Fruit fly (Drosophila melanogaster) ovary, adult (tissue): ENCODE data around the gene lz.

ENCODE experiments used
- CG17801 ChIP-seq: fragments of 200-800 bp; optimal IDR thresholded peaks from 2 replicates; lab custom pipeline; 2019; ENCODE audit warnings: missing biosample characterization, mild to moderate bottlenecking, missing genetic modification characterization, moderate library complexity; ENCODE audit not compliant: partially characterized antibody

Gene lz

DNA sequence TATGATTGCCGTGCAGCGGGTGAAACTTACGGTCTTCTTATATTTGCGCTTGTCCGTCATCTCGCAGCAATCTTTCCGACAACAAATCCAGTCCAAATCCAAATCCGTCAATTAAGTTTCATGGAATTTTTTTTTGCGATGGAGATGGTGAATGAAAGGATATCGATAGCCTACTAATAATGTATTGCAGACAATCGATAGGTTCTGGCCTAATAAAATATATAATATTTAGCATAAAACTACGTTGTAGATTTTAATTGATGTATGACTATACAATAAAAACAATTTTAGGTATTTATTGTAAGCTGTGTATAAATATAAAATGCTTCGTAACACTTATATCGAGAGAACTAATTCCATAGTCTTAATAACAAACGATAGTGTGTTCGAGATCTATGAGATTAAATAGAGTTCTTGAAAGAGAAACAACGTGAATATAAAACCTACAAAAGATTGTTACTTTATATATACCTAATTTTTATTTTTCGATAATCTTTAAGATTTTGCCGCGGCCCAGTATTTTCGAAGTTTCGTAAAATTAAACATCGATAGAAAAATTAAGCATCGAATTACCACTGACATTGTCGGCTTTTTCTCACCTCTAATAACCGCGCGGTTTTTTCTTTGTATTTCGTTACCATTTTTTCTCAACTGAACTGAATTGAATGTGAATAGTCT, 11.5 kb upstream of the lz start, which contains the start of the genes Cfp1 and Aladin:
Gene Cfp1 (minus strand): TSS at position 131 of the 678 bp plus-strand sequence.
Gene Aladin (plus strand): TSS at position 584 of the 678 bp plus-strand sequence.
- TF ChIP-seq CG17801 (GFP tag; lab: Kevin White, UChicago), result no peak

dm6 chrX:9281998-9282644, 2.3 kb upstream of the lz start:
- no peak for TF ChIP-seq CG17801 (GFP tag; lab: Kevin White, UChicago)

dm6 chrX:9282783-9283289, 1.6 kb upstream of the lz start, which contains the start of gene c11.1:
TSS of gene c11.1 (minus strand) at chrX:9283117.
- TF ChIP-seq CG17801 (GFP tag; lab: Kevin White, UChicago), result peak; percentile 18

DNA sequence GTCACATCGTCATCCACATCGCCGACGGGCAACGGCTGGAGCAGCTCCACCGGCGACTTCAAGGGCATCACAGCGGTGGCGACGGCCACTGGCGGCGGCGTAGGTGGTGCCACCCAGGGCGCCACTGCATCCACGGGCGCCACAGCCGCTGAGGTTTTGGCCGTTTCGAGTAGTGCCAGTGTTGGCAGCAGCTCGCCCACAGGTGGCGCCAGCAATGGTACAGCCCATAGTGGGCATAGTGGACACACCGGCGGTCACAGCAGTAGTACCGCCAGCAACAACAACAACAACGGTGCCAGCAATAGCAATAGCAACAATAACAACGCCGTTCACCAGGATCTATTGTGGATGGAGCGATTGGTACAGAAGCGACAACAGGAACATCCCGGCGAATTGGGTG, 1.9 kb downstream of the lz start:
- TF ChIP-seq CG17801 (GFP tag; lab: Kevin White, UChicago), result no peak

DNA sequence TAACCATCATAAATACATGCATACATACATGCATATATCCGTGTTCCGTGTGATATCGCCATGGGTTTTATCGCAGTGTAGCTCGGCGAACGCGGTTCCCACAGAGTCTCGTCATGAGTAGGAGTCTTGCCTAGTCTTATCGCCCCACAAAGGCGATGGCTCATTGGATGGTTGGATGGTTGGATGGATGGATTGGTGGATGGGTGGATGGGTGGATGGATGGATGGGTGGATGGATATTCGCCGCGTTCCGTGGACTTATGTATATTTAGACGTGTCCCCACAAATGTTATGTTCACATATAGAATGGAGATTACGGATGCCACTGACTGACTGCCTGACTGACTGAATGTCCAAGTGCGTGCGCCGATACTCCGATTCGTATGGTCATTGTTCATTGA, 6.8 kb downstream of the lz start:
- no peak for TF ChIP-seq CG17801 (GFP tag; lab: Kevin White, UChicago)

DNA sequence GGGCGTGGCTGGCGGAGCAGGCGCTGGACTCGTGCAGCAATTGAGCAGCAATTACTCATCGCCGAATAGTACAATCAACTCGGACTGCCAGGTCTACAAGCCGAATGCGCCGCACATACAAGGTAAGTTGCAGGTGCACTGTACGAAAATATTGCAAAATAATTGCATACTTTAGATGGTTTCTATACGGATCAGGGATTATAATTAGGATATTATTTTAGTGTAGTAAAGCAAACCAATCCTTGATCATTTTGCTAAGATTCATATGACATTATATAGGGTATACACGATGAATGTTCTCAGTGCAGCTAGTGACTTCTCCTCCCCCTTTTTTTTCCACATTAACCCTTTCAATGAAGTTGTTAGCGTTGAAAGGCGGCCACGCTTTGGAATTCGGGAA, 11.1 kb downstream of the lz start:
- no peak for TF ChIP-seq CG17801 (GFP tag; lab: Kevin White, UChicago)

- no peak for TF ChIP-seq CG17801 (GFP tag; lab: Kevin White, UChicago)
These were observed 12.1 kb downstream of the lz start for dm6 chrX:9296518-9296917.

DNA sequence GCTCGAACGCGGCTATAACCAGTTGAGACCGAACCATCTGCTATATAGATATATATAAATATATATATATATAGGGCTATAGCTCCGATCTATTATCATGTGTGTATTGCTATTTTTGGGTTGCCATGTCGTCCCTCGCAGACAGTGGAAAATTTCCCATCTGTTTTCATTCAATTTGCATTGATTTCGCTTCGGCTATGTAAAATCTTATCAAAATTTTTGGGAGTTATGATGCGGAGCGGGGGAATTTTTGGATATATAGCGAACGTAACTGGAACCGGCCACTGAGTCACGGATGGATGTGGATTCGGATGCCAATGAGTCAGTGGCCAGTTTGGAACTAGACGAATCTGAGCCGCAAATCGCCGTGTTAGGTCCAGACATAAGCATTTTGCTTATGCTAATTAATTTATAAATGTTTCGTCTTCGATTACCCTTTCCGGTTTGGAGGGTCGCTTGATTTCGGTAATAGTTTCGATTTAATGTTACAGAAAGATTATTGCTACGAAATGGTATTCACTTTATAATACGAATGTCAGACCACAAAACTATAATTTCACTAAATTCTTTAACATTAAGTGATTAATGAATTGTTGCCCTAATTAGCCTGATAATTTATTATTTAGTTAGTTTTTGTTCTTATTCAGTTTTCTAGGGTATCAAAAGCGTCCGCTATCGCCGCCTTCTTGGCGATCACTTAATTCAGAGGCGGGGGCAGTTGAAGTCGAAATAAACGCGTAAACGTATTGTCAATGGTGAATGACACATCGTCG, 13.4 kb downstream of the lz start:
- no peak for TF ChIP-seq CG17801 (GFP tag; lab: Kevin White, UChicago)

DNA sequence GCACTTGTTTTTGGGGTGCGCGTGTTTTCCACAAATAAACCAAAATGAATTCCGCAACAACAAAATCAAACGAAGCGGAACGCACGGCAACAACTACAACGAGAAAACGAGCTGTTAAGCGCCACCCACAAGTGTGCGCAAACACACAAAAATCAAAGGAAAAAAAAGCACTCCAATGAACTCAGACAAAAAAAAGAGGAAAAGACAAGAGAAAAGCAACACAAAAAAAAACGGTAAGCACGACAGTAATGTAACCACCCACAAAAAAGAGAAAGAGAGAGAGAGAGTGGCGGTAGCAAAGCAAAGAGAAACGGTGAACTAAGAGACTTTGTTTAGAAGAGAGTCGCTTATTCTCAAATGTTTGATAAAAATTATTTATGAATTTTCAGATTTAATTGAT, 21.3 kb downstream of the lz start:
- TF ChIP-seq CG17801 (GFP tag; lab: Kevin White, UChicago), result peak; percentile 78

DNA sequence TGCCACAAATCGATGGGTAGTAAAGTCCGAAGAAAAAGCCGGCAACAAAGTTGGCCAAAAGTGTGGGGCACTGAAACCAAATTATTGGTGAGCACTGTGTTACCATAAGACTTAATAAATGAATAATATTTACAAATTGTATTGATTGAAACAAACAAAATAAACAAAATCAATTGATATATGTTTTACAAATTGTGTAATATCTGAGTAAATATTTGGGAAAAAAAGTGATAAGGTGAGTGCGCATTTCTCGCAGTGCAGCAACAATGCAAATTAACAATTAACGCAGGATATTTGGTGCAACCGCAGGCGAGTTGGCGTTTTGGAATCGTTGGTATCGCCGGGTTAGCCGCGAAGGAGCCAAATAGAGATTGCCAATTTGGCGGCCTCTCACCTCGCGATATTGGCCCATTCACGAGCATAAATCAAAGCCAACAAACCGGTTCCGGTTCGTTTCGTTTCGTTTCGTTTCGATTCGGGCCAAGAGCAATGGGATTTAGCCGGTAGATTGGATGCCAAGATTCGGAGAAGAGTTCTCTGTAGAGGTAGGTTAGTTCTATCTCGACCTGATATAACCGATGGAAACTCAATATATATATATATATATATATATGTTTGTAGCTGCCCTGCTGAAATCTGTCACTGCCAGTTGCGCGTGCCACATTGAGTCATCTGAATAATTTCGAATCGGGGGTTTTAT, 25.7 kb downstream of the lz start:
- no peak for TF ChIP-seq CG17801 (GFP tag; lab: Kevin White, UChicago)

dm6 chrX:9317100-9317499, 32.7 kb downstream of the lz start:
- no peak for TF ChIP-seq CG17801 (GFP tag; lab: Kevin White, UChicago)

- no peak for TF ChIP-seq CG17801 (GFP tag; lab: Kevin White, UChicago)
These were observed 34.7 kb downstream of the lz start, which contains the start of the genes c12.1 and c12.2 for dm6 chrX:9319140-9319539. TSS of gene c12.1 (minus strand) at chrX:9319223. TSS of gene c12.2 (plus strand) at chrX:9319359.

DNA sequence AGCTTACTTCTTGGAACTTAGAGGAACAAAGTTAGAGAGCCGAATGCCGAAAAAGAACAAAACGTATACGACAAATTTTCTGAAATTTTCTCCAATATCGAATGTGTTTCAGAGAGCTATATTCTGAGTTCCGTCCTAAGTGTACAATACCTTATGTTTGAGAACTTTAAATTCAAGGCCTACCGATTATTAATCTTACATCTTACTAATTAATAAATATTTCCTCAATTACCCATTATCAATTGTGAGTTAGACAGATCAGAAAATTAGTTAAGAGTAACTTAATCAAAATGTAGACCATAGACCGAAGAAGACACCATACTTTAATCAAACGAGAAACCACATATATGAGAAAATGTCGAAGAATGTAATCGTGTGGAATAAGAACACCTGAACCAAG, 45.9 kb downstream of the lz start, which contains the start of gene CG34450:
Gene CG34450 (minus strand): TSS at position 101 of the 400 bp plus-strand sequence.
- no peak for TF ChIP-seq CG17801 (GFP tag; lab: Kevin White, UChicago)

dm6 chrX:9332208-9332607, 47.8 kb downstream of the lz start:
- no peak for TF ChIP-seq CG17801 (GFP tag; lab: Kevin White, UChicago)
